Worm (Caenorhabditis elegans): ENCODE results near the gene F09G2.1.

The F09G2.1 gene

ce11 chrV:7237133-7237532, 37.1 kb downstream of the F09G2.1 start, which contains the start of gene hyls-1 (continued):
- TF ChIP-seq hmg-1.2 (GFP tag; IDR thresholded peaks at IDR 0.05), result peak; percentile 61
- TF ChIP-seq tlf-1 (GFP tag; optimal IDR thresholded peaks at IDR 0.05), result peak; percentile 63
- TF ChIP-seq aptf-2 (GFP tag; conservative IDR thresholded peaks at IDR 0.05), result no peak
- TF ChIP-seq dox-1 (GFP tag; IDR thresholded peaks at IDR 0.05), result peak; percentile 76
- TF ChIP-seq F39B2.1 (GFP tag; IDR thresholded peaks at IDR 0.05), result peak; percentile 20; the same call in 1 of the 2 replicates
- TF ChIP-seq B0019.2 (GFP tag; conservative IDR thresholded peaks at IDR 0.05), result 0 out of 2 replicates have a peak, but pooled peaks have one; percentile 12
- TF ChIP-seq madf-6 (GFP tag; IDR thresholded peaks at IDR 0.05), result peak; percentile 88
- TF ChIP-seq ztf-6 (GFP tag; IDR thresholded peaks at IDR 0.05), result no peak
- TF ChIP-seq F33H1.4 (GFP tag; IDR thresholded peaks at IDR 0.05), result peak; percentile 63
- TF ChIP-seq efl-1 (GFP tag; optimal IDR thresholded peaks at IDR 0.05), result peak; percentile 93
- TF ChIP-seq nhr-120 (GFP tag; IDR thresholded peaks at IDR 0.05), result no peak
- no peak for TF ChIP-seq bed-1 (GFP tag; IDR thresholded peaks at IDR 0.05)
- peak; percentile 77 for TF ChIP-seq ceh-91 (GFP tag; IDR thresholded peaks at IDR 0.05)
- TF ChIP-seq madf-8 (GFP tag; conservative IDR thresholded peaks at IDR 0.05), result peak; percentile 64
- peak; percentile 87 for TF ChIP-seq attf-5 (GFP tag; optimal IDR thresholded peaks at IDR 0.05)
- peak; percentile 19 for TF ChIP-seq nhr-80 (tag; optimal IDR thresholded peaks at IDR 0.05)
- no peak for TF ChIP-seq akir-1 (GFP tag; optimal IDR thresholded peaks at IDR 0.05)
- peak; percentile 33 for TF ChIP-seq ceh-27 (GFP tag; optimal IDR thresholded peaks at IDR 0.05)
- peak; percentile 71 for TF ChIP-seq rcor-1 (GFP tag; IDR thresholded peaks at IDR 0.05)
- peak; percentile 65; the same call in 1 of the 2 replicates for TF ChIP-seq Y53G8AR.9 (GFP tag; conservative IDR thresholded peaks at IDR 0.05)
- no peak for TF ChIP-seq F55B11.4 (tag; optimal IDR thresholded peaks at IDR 0.05; ENCODE audit: borderline replicate concordance, insufficient read depth)
- no peak for TF ChIP-seq lin-26 (GFP tag; IDR thresholded peaks at IDR 0.05)
- TF ChIP-seq lin-35 (GFP tag; optimal IDR thresholded peaks at IDR 0.05), result peak in 1 of 3 experiments; percentile 91
- peak; percentile 41 for TF ChIP-seq unc-130 (GFP tag; optimal IDR thresholded peaks at IDR 0.05)
- peak; percentile 72 for TF ChIP-seq lin-40 (tag; optimal IDR thresholded peaks at IDR 0.05)
- TF ChIP-seq mcd-1 (GFP tag; IDR thresholded peaks at IDR 0.05), result peak; percentile 97
- TF ChIP-seq lsl-1 (GFP tag; optimal IDR thresholded peaks at IDR 0.05), result peak; percentile 60
- no peak for TF ChIP-seq lag-1 (GFP tag; IDR thresholded peaks at IDR 0.05)
- peak; percentile 84 for TF ChIP-seq pbrm-1 (GFP tag; IDR thresholded peaks at IDR 0.05)
- peak; percentile 25; the same call in 1 of the 2 replicates for TF ChIP-seq hmg-20 (GFP tag; IDR thresholded peaks at IDR 0.05)
- peak; percentile 78 for TF ChIP-seq nfyb-1 (GFP tag; IDR thresholded peaks at IDR 0.05)
- TF ChIP-seq D2030.7 (GFP tag; IDR thresholded peaks at IDR 0.05), result peak; percentile 83
- TF ChIP-seq sdz-38 (tag; optimal IDR thresholded peaks at IDR 0.05), result no peak
- TF ChIP-seq lin-54 (GFP tag; optimal IDR thresholded peaks at IDR 0.05), result peak; percentile 97
- no peak for TF ChIP-seq ztf-26 (tag; optimal IDR thresholded peaks at IDR 0.05)
- no peak for TF ChIP-seq ceh-79 (tag; optimal IDR thresholded peaks at IDR 0.05)
- TF ChIP-seq aptf-3 (GFP tag; IDR thresholded peaks at IDR 0.05), result no peak
- peak; percentile 34 for TF ChIP-seq snpc-3.4 (tag; optimal IDR thresholded peaks at IDR 0.05)
- TF ChIP-seq cebp-1 (GFP tag; IDR thresholded peaks at IDR 0.05), result no peak
- peak; percentile 71 for TF ChIP-seq cebp-1 (tag; optimal IDR thresholded peaks at IDR 0.05)
- TF ChIP-seq mel-28 (tag; optimal IDR thresholded peaks at IDR 0.05; ENCODE audit: borderline replicate concordance), result peak; percentile 5
- peak; percentile 44 for TF ChIP-seq snpc-1.3 (tag; optimal IDR thresholded peaks at IDR 0.05; ENCODE audit: insufficient read depth)
- peak; percentile 53 for TF ChIP-seq ztf-18 (tag; optimal IDR thresholded peaks at IDR 0.05)
- TF ChIP-seq ZK185.1 (tag; optimal IDR thresholded peaks at IDR 0.05; ENCODE audit: poor library complexity, severe bottlenecking), result peak; percentile 72
